Worm (Caenorhabditis elegans): Measurements from ENCODE around the gene ceh-89.

- TF ChIP-seq attf-5 (GFP tag; optimal IDR thresholded peaks at IDR 0.05) (no peak), lin-40 (tag; optimal IDR thresholded peaks at IDR 0.05) (no peak), nfya-1 (tag; optimal IDR thresholded peaks at IDR 0.05; ENCODE audit: borderline replicate concordance, insufficient read depth) (no peak), Y53G8AR.9 (GFP tag; conservative IDR thresholded peaks at IDR 0.05) (no peak), cebp-2 (GFP tag; IDR thresholded peaks at IDR 0.05) (no peak), hmg-1.2 (GFP tag; IDR thresholded peaks at IDR 0.05) (no peak)
Measured at ce11 chrX:14185631-14186030, 43.9 kb downstream of the ceh-89 start.

Measured in whole organism, young adult.